Fruit fly (Drosophila melanogaster): ENCODE data around the gene PyK.

The PyK gene

dm6 chr3R:22420911-22421310 lies 53.6 kb downstream of the PyK start, which contains the start of the genes Nop56 and mats (continued):
- TF ChIP-seq CG8924 (tag; optimal IDR thresholded peaks at IDR 0.05) (peak; percentile 72), Neu2 (GFP tag; optimal IDR thresholded peaks at IDR 0.05; ENCODE audit: borderline replicate concordance) (no peak), Bteb2 (GFP tag; optimal IDR thresholded peaks at IDR 0.05) (no peak), Kr (GFP tag; optimal IDR thresholded peaks at IDR 0.05) (no peak), grau (tag; optimal IDR thresholded peaks at IDR 0.05) (peak; percentile 20), CG4404 (GFP tag; IDR thresholded peaks at IDR 0.05) (no peak), sug (tag; optimal IDR thresholded peaks at IDR 0.05) (peak; percentile 33), toy (GFP tag; IDR thresholded peaks at IDR 0.05) (no peak), psq (GFP tag; optimal IDR thresholded peaks at IDR 0.05) (no peak), CG17328 (GFP tag; IDR thresholded peaks at IDR 0.05) (no peak), Lpt (GFP tag; optimal IDR thresholded peaks at IDR 0.05) (no peak), Ravus (GFP tag; IDR thresholded peaks at IDR 0.05) (no peak), stwl (tag; optimal IDR thresholded peaks at IDR 0.05) (peak; percentile 87), CG7987 (GFP tag; optimal IDR thresholded peaks at IDR 0.05) (peak; percentile 34), pan (optimal IDR thresholded peaks at IDR 0.05) (no peak), pan (GFP tag; optimal IDR thresholded peaks at IDR 0.05 in 1 of 2, IDR thresholded peaks at IDR 0.05 in 1 of 2) (no peak), lola (GFP tag; optimal IDR thresholded peaks at IDR 0.05) (no peak), sna (GFP tag; IDR thresholded peaks at IDR 0.05; ENCODE audit: partially characterized antibody) (0 out of 2 replicates have a peak, but pooled peaks have one; percentile 28), sob (GFP tag; IDR thresholded peaks at IDR 0.05) (peak; percentile 10; the same call in 1 of the 2 replicates), tgo (GFP tag; IDR thresholded peaks at IDR 0.05) (no peak), ind (GFP tag; optimal IDR thresholded peaks at IDR 0.05) (no peak), H2.0 (GFP tag; IDR thresholded peaks at IDR 0.05) (no peak), CG43689 (GFP tag; IDR thresholded peaks at IDR 0.05) (no peak), CG10274 (GFP tag; optimal IDR thresholded peaks at IDR 0.05) (no peak), CG32532 (GFP tag; IDR thresholded peaks at IDR 0.05) (no peak), CG4707 (GFP tag; optimal IDR thresholded peaks at IDR 0.05) (no peak), CG17612 (GFP tag; IDR thresholded peaks at IDR 0.05) (no peak), Sox100B (GFP tag; optimal IDR thresholded peaks at IDR 0.05) (no peak), CG10366 (GFP tag; IDR thresholded peaks at IDR 0.05) (no peak), wdn (GFP tag; IDR thresholded peaks at IDR 0.05) (no peak), CG12659 (GFP tag; optimal IDR thresholded peaks at IDR 0.05) (peak; percentile 72), cad (GFP tag; optimal IDR thresholded peaks at IDR 0.05) (no peak), fru (optimal IDR thresholded peaks at IDR 0.05) (no peak), CG7745 (tag; optimal IDR thresholded peaks at IDR 0.05) (peak; percentile 21), CG12299 (tag; optimal IDR thresholded peaks at IDR 0.05) (peak; percentile 28), ken (GFP tag; IDR thresholded peaks at IDR 0.05) (no peak), eve (GFP tag; optimal IDR thresholded peaks at IDR 0.05) (no peak), CG1233 (GFP tag; optimal IDR thresholded peaks at IDR 0.05) (no peak), CG17568 (GFP tag; optimal IDR thresholded peaks at IDR 0.05) (no peak), knrl (GFP tag; IDR thresholded peaks at IDR 0.05; ENCODE audit: partially characterized antibody) (no peak), hbn (GFP tag; IDR thresholded peaks at IDR 0.05; ENCODE audit: partially characterized antibody) (peak; percentile 38; the same call in 1 of the 2 replicates), her (GFP tag; optimal IDR thresholded peaks at IDR 0.05) (no peak), MTF-1 (GFP tag; optimal IDR thresholded peaks at IDR 0.05; ENCODE audit: borderline replicate concordance) (no peak), crol (GFP tag; IDR thresholded peaks at IDR 0.05) (no peak), tna (GFP tag; IDR thresholded peaks at IDR 0.05; ENCODE audit: partially characterized antibody) (no peak), CG10565 (GFP tag; optimal IDR thresholded peaks at IDR 0.05) (no peak), CG4328 (GFP tag; optimal IDR thresholded peaks at IDR 0.05) (no peak), ems (GFP tag; optimal IDR thresholded peaks at IDR 0.05) (peak; percentile 26), wek (GFP tag; optimal IDR thresholded peaks at IDR 0.05) (peak; percentile 14), Ssrp (tag; optimal IDR thresholded peaks at IDR 0.05) (no peak), gfzf (GFP tag; optimal IDR thresholded peaks at IDR 0.05) (peak; percentile 91), CG2712 (tag; optimal IDR thresholded peaks at IDR 0.05) (peak; percentile 45)

All from whole organism, embryonic.